Worm (Caenorhabditis elegans): Measurements from ENCODE around the gene trf-1.

DNA sequence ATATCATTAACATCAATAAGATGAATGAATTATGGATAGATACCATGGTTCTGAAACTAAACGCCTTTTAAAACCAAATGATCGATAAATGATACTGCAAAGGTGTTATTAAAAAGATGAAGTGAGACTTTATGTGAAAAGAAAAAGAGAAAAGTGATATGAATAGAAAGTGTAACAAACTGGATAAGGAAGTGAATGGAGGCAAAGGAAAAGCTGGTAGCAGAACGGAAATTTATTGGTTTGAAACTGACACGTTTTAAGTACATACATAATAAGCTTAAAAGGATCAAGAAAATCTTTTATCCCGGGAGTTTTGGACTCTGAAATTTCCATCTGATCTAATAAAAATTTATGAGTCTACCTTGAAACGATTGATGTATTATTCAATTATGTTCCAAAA, 594 bp upstream of the trf-1 start, which contains the start of gene bli-5:
- no peak for TF ChIP-seq rpc-1 (optimal IDR thresholded peaks at IDR 0.05)
- no peak for TF ChIP-seq rpc-1 (tag; optimal IDR thresholded peaks at IDR 0.05)
- TF ChIP-seq madf-8 (GFP tag; conservative IDR thresholded peaks at IDR 0.05), result no peak
- no peak for TF ChIP-seq hlh-26 (GFP tag; conservative IDR thresholded peaks at IDR 0.05)
- TF ChIP-seq snpc-4 (GFP tag; optimal IDR thresholded peaks at IDR 0.05), result no peak
- no peak for TF ChIP-seq snpc-4 (tag; optimal IDR thresholded peaks at IDR 0.05)
